Fruit fly (Drosophila melanogaster) whole organism, embryonic: ENCODE results near the gene CG43799.

Experiments
- B-H2 ChIP-seq: fragments of 200-800 bp; sonication (Bioruptor generic); optimal IDR thresholded peaks from 2 replicates; lab custom pipeline; 2018; ENCODE audit warnings: missing biosample characterization, mild to moderate bottlenecking, missing genetic modification characterization
- CG1024 ChIP-seq: fragments of 200-800 bp; sonication (Bioruptor generic); IDR thresholded peaks from 2 replicates; pipeline ENCODE4 v1.3.6; 2022; ENCODE audit warnings: missing biosample characterization, missing genetic modification characterization
- CG10543 ChIP-seq: fragments of 200-800 bp; sonication (Bioruptor generic); optimal IDR thresholded peaks from 3 replicates; lab custom pipeline; 2017; ENCODE audit warnings: missing biosample characterization, mild to moderate bottlenecking, missing genetic modification characterization, moderate library complexity
- CG1233 ChIP-seq: fragments of 200-800 bp; sonication (Bioruptor generic); optimal IDR thresholded peaks from 4 replicates; lab custom pipeline; 2018; ENCODE audit warnings: missing biosample characterization, mild to moderate bottlenecking, missing genetic modification characterization
- CG12769 ChIP-seq: fragments of 200-800 bp; sonication (Bioruptor generic); optimal IDR thresholded peaks from 2 replicates; lab custom pipeline; 2019; ENCODE audit warnings: missing biosample characterization, mild to moderate bottlenecking, missing genetic modification characterization, moderate library complexity
- CG13296 ChIP-seq: fragments of 200-800 bp; sonication (Bioruptor generic); optimal IDR thresholded peaks from 3 replicates; lab custom pipeline; 2018; ENCODE audit warnings: missing biosample characterization, mild to moderate bottlenecking, missing genetic modification characterization
- CG13894 ChIP-seq: fragments of 200-800 bp; sonication (Bioruptor generic); optimal IDR thresholded peaks from 3 replicates; lab custom pipeline; 2018; ENCODE audit warnings: missing biosample characterization, mild to moderate bottlenecking, missing genetic modification characterization, moderate library complexity
- CG14050 ChIP-seq: fragments of 200-800 bp; sonication (Bioruptor generic); IDR thresholded peaks from 3 replicates; pipeline ENCODE4 v1.3.6; 2022; ENCODE audit warnings: missing biosample characterization, missing genetic modification characterization
- CG1602 ChIP-seq: fragments of 200-800 bp; sonication (Bioruptor generic); optimal IDR thresholded peaks from 3 replicates; lab custom pipeline; 2016; ENCODE audit warnings: missing biosample characterization, missing genetic modification characterization
- CG18599 ChIP-seq: fragments of 200-800 bp; sonication (Bioruptor generic); optimal IDR thresholded peaks from 3 replicates; lab custom pipeline; 2017; ENCODE audit warnings: missing biosample characterization, missing genetic modification characterization, mild to moderate bottlenecking, moderate library complexity, missing genetic modification reagents
- CG3281 ChIP-seq: fragments of 200-800 bp; sonication (Bioruptor generic); optimal IDR thresholded peaks from 3 replicates; lab custom pipeline; 2017; ENCODE audit warnings: missing biosample characterization, mild to moderate bottlenecking, missing genetic modification characterization
- CG4328 ChIP-seq: fragments of 200-800 bp; sonication (Bioruptor generic); optimal IDR thresholded peaks from 3 replicates; lab custom pipeline; 2017; ENCODE audit warnings: missing biosample characterization, missing genetic modification reagents, missing genetic modification characterization
- CG43689 ChIP-seq: fragments of 200-800 bp; sonication (Bioruptor generic); IDR thresholded peaks from 2 replicates; pipeline ENCODE4 v1.3.6; 2022; ENCODE audit warnings: missing biosample characterization, missing genetic modification characterization
- CG6683 ChIP-seq: fragments of 200-800 bp; sonication (Bioruptor generic); optimal IDR thresholded peaks from 2 replicates; lab custom pipeline; 2017; ENCODE audit warnings: missing biosample characterization, mild to moderate bottlenecking, missing genetic modification characterization, missing genetic modification reagents
- CG8290 ChIP-seq, 3 experiments: fragments of 200-800 bp; sonication (Bioruptor generic); optimal IDR thresholded peaks; 2 replicates each; lab custom pipeline; 2016 to 2019; ENCODE audit warnings: missing biosample characterization in 3 of 3, missing genetic modification characterization in 3 of 3, mild to moderate bottlenecking in 2 of 3, moderate library complexity in 1 of 3
- Dad ChIP-seq: fragments of 200-800 bp; sonication (Bioruptor generic); optimal IDR thresholded peaks from 3 replicates; lab custom pipeline; 2016; ENCODE audit warnings: missing biosample characterization, missing genetic modification characterization
- E2f2 ChIP-seq: fragments of 200-800 bp; sonication (Bioruptor generic); IDR thresholded peaks from 2 replicates; pipeline ENCODE4 v1.3.6; 2022; ENCODE audit warnings: missing biosample characterization, missing genetic modification characterization
- Fer1 ChIP-seq: fragments of 200-800 bp; sonication (Bioruptor generic); optimal IDR thresholded peaks from 2 replicates; lab custom pipeline; 2017; ENCODE audit warnings: missing biosample characterization, mild to moderate bottlenecking, missing genetic modification characterization
- HLHmδ ChIP-seq: fragments of 200-800 bp; sonication (Bioruptor generic); optimal IDR thresholded peaks from 2 replicates; lab custom pipeline; 2018; ENCODE audit warnings: missing biosample characterization, mild to moderate bottlenecking, missing genetic modification characterization, moderate library complexity
- MBD-R2 ChIP-seq: fragments of 200-800 bp; sonication (Bioruptor generic); IDR thresholded peaks from 2 replicates; pipeline ENCODE4 v1.3.6; 2022; ENCODE audit warnings: missing biosample characterization, missing genetic modification characterization
- MESR4 ChIP-seq: fragments of 200-800 bp; sonication (Bioruptor generic); optimal IDR thresholded peaks from 2 replicates; lab custom pipeline; 2018; ENCODE audit warnings: missing biosample characterization, mild to moderate bottlenecking, missing genetic modification characterization, moderate library complexity
- Med ChIP-seq: fragments of 200-800 bp; sonication (Bioruptor generic); peaks from one replicate; lab custom pipeline; 2016; ENCODE audit warnings: missing biosample characterization, missing genetic modification characterization, mild to moderate bottlenecking, inconsistent platforms, moderate library complexity
- Mrtf ChIP-seq: fragments of 200-800 bp; sonication (Bioruptor generic); IDR thresholded peaks from 3 replicates; pipeline ENCODE4 v1.3.6; 2022; ENCODE audit warnings: missing biosample characterization, missing genetic modification characterization
- NC2α ChIP-seq: fragments of 200-800 bp; sonication (Bioruptor generic); optimal IDR thresholded peaks from 2 replicates; lab custom pipeline; 2016; ENCODE audit warnings: missing biosample characterization, missing genetic modification characterization
- NC2β ChIP-seq: fragments of 200-800 bp; sonication (Bioruptor generic); optimal IDR thresholded peaks from 2 replicates; lab custom pipeline; 2016; ENCODE audit warnings: missing biosample characterization, missing genetic modification characterization
- Neu2 ChIP-seq: fragments of 200-800 bp; sonication (Bioruptor generic); optimal IDR thresholded peaks from 3 replicates; lab custom pipeline; 2016; ENCODE audit warnings: missing biosample characterization, missing genetic modification characterization, borderline replicate concordance
- Oli ChIP-seq: fragments of 200-800 bp; sonication (Bioruptor generic); optimal IDR thresholded peaks from 2 replicates; lab custom pipeline; 2018; ENCODE audit warnings: missing biosample characterization, mild to moderate bottlenecking, missing genetic modification characterization, moderate library complexity
- abd-A ChIP-seq: fragments of 200-800 bp; sonication (Bioruptor generic); optimal IDR thresholded peaks from 3 replicates; lab custom pipeline; 2019; ENCODE audit warnings: missing biosample characterization, mild to moderate bottlenecking, missing genetic modification characterization, moderate library complexity
- bigmax ChIP-seq: fragments of 200-800 bp; sonication (Bioruptor generic); optimal IDR thresholded peaks from 2 replicates; lab custom pipeline; 2018; ENCODE audit warnings: missing biosample characterization, mild to moderate bottlenecking, missing genetic modification characterization
- cg ChIP-seq: fragments of 200-800 bp; sonication (Bioruptor generic); optimal IDR thresholded peaks from 3 replicates; lab custom pipeline; 2019; ENCODE audit warnings: missing biosample characterization, mild to moderate bottlenecking, missing genetic modification characterization, moderate library complexity
- chinmo ChIP-seq: fragments of 200-800 bp; sonication (Bioruptor generic); IDR thresholded peaks from 4 replicates; pipeline ENCODE4 v1.3.6; 2022; ENCODE audit warnings: missing biosample characterization, missing genetic modification characterization; ENCODE audit not compliant: partially characterized antibody
- cwo ChIP-seq: fragments of 200-800 bp; sonication (Bioruptor generic); optimal IDR thresholded peaks from 3 replicates; lab custom pipeline; 2017; ENCODE audit warnings: missing biosample characterization, missing genetic modification characterization, mild to moderate bottlenecking, moderate library complexity, missing genetic modification reagents
- disco-r ChIP-seq: fragments of 200-800 bp; sonication (Bioruptor generic); optimal IDR thresholded peaks from 2 replicates; lab custom pipeline; 2016; ENCODE audit warnings: missing biosample characterization, missing genetic modification characterization
- dmrt99B ChIP-seq: fragments of 200-800 bp; sonication (Bioruptor generic); optimal IDR thresholded peaks from 2 replicates; lab custom pipeline; 2018; ENCODE audit warnings: missing biosample characterization, mild to moderate bottlenecking, missing genetic modification characterization, moderate library complexity
- h ChIP-seq: fragments of >200 bp; optimal IDR thresholded peaks from 2 replicates; lab custom pipeline; 2017
- inv ChIP-seq: fragments of 200-800 bp; sonication (Bioruptor generic); IDR thresholded peaks from 2 replicates; pipeline ENCODE4 v1.3.6; 2022; ENCODE audit warnings: missing biosample characterization, missing genetic modification characterization; ENCODE audit not compliant: partially characterized antibody
- odd ChIP-seq: fragments of 200-800 bp; sonication (Bioruptor generic); optimal IDR thresholded peaks from 2 replicates; lab custom pipeline; 2017; ENCODE audit warnings: missing biosample characterization, mild to moderate bottlenecking, missing genetic modification characterization
- prd ChIP-seq, 3 experiments: fragments of >200 bp in 2 of 3; fragments of 200-800 bp in 1 of 3; sonication (Bioruptor generic) in 1 of 3; optimal IDR thresholded peaks in 2 of 3; IDR thresholded peaks in 1 of 3; 2 replicates in 2 of 3; 3 replicates in 1 of 3; pipeline versions ENCODE4 v1.3.6 to Lab custom; 2017 to 2022; ENCODE audit warnings: missing biosample characterization in 1 of 3, missing genetic modification characterization in 1 of 3
- sd ChIP-seq: fragments of 200-800 bp; sonication (Bioruptor generic); optimal IDR thresholded peaks from 3 replicates; lab custom pipeline; 2018; ENCODE audit warnings: missing biosample characterization, mild to moderate bottlenecking, missing genetic modification characterization, moderate library complexity
- sim ChIP-seq: fragments of 200-800 bp; sonication (Bioruptor generic); IDR thresholded peaks from 2 replicates; pipeline ENCODE4 v1.3.6; 2022; ENCODE audit warnings: missing biosample characterization, missing genetic modification characterization
- stc ChIP-seq: fragments of 200-800 bp; sonication (Bioruptor generic); IDR thresholded peaks from 2 replicates; pipeline ENCODE4 v1.3.6; 2022; ENCODE audit warnings: missing biosample characterization, missing genetic modification characterization
- vnd ChIP-seq: fragments of 200-800 bp; sonication (Bioruptor generic); IDR thresholded peaks from 3 replicates; pipeline ENCODE4 v1.3.6; 2022; ENCODE audit warnings: missing biosample characterization, missing genetic modification characterization; ENCODE audit not compliant: partially characterized antibody

The CG43799 gene

dm6 chr2L:7217059-7217458 lies 10.5 kb upstream of the CG43799 start (continued):
- TF ChIP-seq CG43689 = no peak
- TF ChIP-seq CG8290 (GFP tag; optimal IDR thresholded peaks at IDR 0.05; lab: Kevin White, UChicago) = no peak
- TF ChIP-seq CG8290 (tag; optimal IDR thresholded peaks at IDR 0.05; lab: Kevin White, UChicago) = peak in 1 of 2 experiments; percentile 4
- 0 out of 2 replicates have a peak, but pooled peaks have one; percentile 14 for TF ChIP-seq MBD-R2 (GFP tag; lab: Robert Waterston, UW)
- no peak for TF ChIP-seq h (lab: Kevin White, UChicago)
- no peak for TF ChIP-seq cg (GFP tag; lab: Kevin White, UChicago)
- peak; percentile 5 for TF ChIP-seq odd (GFP tag; lab: Kevin White, UChicago)
- TF ChIP-seq CG14050 (GFP tag; lab: Robert Waterston, UW) = no peak
- TF ChIP-seq CG1233 (GFP tag; lab: Kevin White, UChicago) = no peak
- no peak for TF ChIP-seq prd (optimal IDR thresholded peaks at IDR 0.05; lab: Kevin White, UChicago)
- TF ChIP-seq prd (GFP tag; IDR thresholded peaks at IDR 0.05; lab: Robert Waterston, UW) = no peak
- no peak for TF ChIP-seq E2f2 (GFP tag; lab: Robert Waterston, UW)
- no peak for TF ChIP-seq Oli (tag; lab: Kevin White, UChicago)
- no peak for TF ChIP-seq CG4328 (GFP tag; lab: Kevin White, UChicago)
- no peak for TF ChIP-seq dmrt99B (tag; lab: Kevin White, UChicago)
- TF ChIP-seq NC2α (GFP tag; lab: Kevin White, UChicago) = no peak
- peak; percentile 42 for TF ChIP-seq CG10543 (GFP tag; lab: Kevin White, UChicago)
- no peak for TF ChIP-seq Fer1 (GFP tag; lab: Kevin White, UChicago)
- no peak for TF ChIP-seq sim (GFP tag; lab: Robert Waterston, UW)
- TF ChIP-seq vnd (GFP tag; lab: Robert Waterston, UW) = no peak
- no peak for TF ChIP-seq HLHmδ (GFP tag; lab: Kevin White, UChicago)
- peak; percentile 72; the same call in 1 of the 4 replicates for TF ChIP-seq chinmo (GFP tag; lab: Robert Waterston, UW)
- TF ChIP-seq Neu2 = no peak
- peak; percentile 49 for TF ChIP-seq abd-A (tag; lab: Kevin White, UChicago)
- peak; percentile 47 for TF ChIP-seq CG12769
- TF ChIP-seq CG6683 (GFP tag; lab: Kevin White, UChicago) = no peak
- TF ChIP-seq CG13894 = peak; percentile 69
- peak; percentile 77 for TF ChIP-seq Med (GFP tag; lab: Kevin White, UChicago)
- no peak for TF ChIP-seq bigmax (GFP tag; lab: Kevin White, UChicago)
- TF ChIP-seq CG13296 = peak; percentile 48
- no peak for TF ChIP-seq inv (GFP tag; lab: Robert Waterston, UW)
- no peak for TF ChIP-seq B-H2 (GFP tag; lab: Kevin White, UChicago)
- TF ChIP-seq CG3281 (GFP tag; lab: Kevin White, UChicago) = peak; percentile 3
- peak; percentile 25 for TF ChIP-seq cwo (GFP tag; lab: Kevin White, UChicago)
- TF ChIP-seq sd = peak; percentile 31
- TF ChIP-seq CG1602 (GFP tag; lab: Kevin White, UChicago) = no peak
- no peak for TF ChIP-seq stc
- TF ChIP-seq disco-r (GFP tag; lab: Kevin White, UChicago) = no peak
- no peak for TF ChIP-seq NC2β (GFP tag; lab: Kevin White, UChicago)
- no peak for TF ChIP-seq CG1024 (GFP tag; lab: Robert Waterston, UW)
- TF ChIP-seq MESR4 (GFP tag; lab: Kevin White, UChicago) = no peak
- TF ChIP-seq Mrtf (GFP tag; lab: Robert Waterston, UW) = no peak
- peak; percentile 46 for TF ChIP-seq CG18599 (GFP tag; lab: Kevin White, UChicago)
- TF ChIP-seq Dad = no peak
